Fruit fly (Drosophila melanogaster) whole organism, prepupa: ENCODE data around the gene CG11562.

Experiments
- CG16779 ChIP-seq: fragments of 200-800 bp; sonication (Bioruptor generic); optimal IDR thresholded peaks from 3 replicates; lab custom pipeline; 2017; ENCODE audit warnings: missing biosample characterization, mild to moderate bottlenecking, missing genetic modification characterization
- CG6854 ChIP-seq: fragments of 200-800 bp; sonication (Bioruptor generic); optimal IDR thresholded peaks from 2 replicates; lab custom pipeline; 2017; ENCODE audit warnings: missing biosample characterization, mild to moderate bottlenecking, missing genetic modification characterization
- CG8319 ChIP-seq: fragments of 200-800 bp; sonication (Bioruptor generic); optimal IDR thresholded peaks from 3 replicates; lab custom pipeline; 2016; ENCODE audit warnings: missing biosample characterization, missing genetic modification characterization
- Eip75B ChIP-seq: fragments of 200-800 bp; sonication (Bioruptor generic); optimal IDR thresholded peaks from 3 replicates; lab custom pipeline; 2016; ENCODE audit warnings: missing biosample characterization, missing genetic modification characterization
- Eip78C ChIP-seq: fragments of 200-800 bp; sonication (Bioruptor generic); peaks from one replicate; lab custom pipeline; 2016; ENCODE audit warnings: missing biosample characterization, missing genetic modification characterization
- Eip93F ChIP-seq: fragments of 200-800 bp; sonication (Bioruptor generic); optimal IDR thresholded peaks from 2 replicates; lab custom pipeline; 2016; ENCODE audit warnings: missing biosample characterization, mild to moderate bottlenecking, missing genetic modification characterization
- Ets96B ChIP-seq: fragments of 200-800 bp; optimal IDR thresholded peaks from 2 replicates; lab custom pipeline; 2019; ENCODE audit warnings: missing biosample characterization, mild to moderate bottlenecking, missing genetic modification characterization, moderate library complexity
- Gug ChIP-seq: fragments of 200-800 bp; sonication (Bioruptor generic); IDR thresholded peaks from 2 replicates; pipeline ENCODE4 v1.3.6; 2022; ENCODE audit warnings: missing biosample characterization, missing genetic modification characterization
- Hr39 ChIP-seq: fragments of 200-800 bp; sonication (Bioruptor generic); optimal IDR thresholded peaks from 2 replicates; lab custom pipeline; 2016; ENCODE audit warnings: missing biosample characterization, missing genetic modification characterization
- Lpt ChIP-seq: fragments of 200-800 bp; sonication (Bioruptor generic); optimal IDR thresholded peaks from 3 replicates; lab custom pipeline; 2016; ENCODE audit warnings: missing biosample characterization, missing genetic modification characterization
- acj6 ChIP-seq: fragments of 200-800 bp; sonication (Bioruptor generic); optimal IDR thresholded peaks from 3 replicates; lab custom pipeline; 2016; ENCODE audit warnings: missing biosample characterization, missing genetic modification characterization
- cyc ChIP-seq: fragments of 200-800 bp; sonication (Bioruptor generic); optimal IDR thresholded peaks from 3 replicates; lab custom pipeline; 2016; ENCODE audit warnings: missing biosample characterization, missing genetic modification characterization
- dsx ChIP-seq: fragments of 200-800 bp; optimal IDR thresholded peaks from 3 replicates; lab custom pipeline; 2019; ENCODE audit warnings: missing biosample characterization, mild to moderate bottlenecking, missing genetic modification characterization, moderate library complexity; ENCODE audit not compliant: poor library complexity, severe bottlenecking
- salr ChIP-seq, 2 experiments: fragments of 200-800 bp; sonication (Bioruptor generic); optimal IDR thresholded peaks; 3 replicates each; lab custom pipeline; 2016 to 2018; ENCODE audit warnings: missing biosample characterization in 2 of 2, missing genetic modification characterization in 2 of 2, mild to moderate bottlenecking in 1 of 2

DNA sequence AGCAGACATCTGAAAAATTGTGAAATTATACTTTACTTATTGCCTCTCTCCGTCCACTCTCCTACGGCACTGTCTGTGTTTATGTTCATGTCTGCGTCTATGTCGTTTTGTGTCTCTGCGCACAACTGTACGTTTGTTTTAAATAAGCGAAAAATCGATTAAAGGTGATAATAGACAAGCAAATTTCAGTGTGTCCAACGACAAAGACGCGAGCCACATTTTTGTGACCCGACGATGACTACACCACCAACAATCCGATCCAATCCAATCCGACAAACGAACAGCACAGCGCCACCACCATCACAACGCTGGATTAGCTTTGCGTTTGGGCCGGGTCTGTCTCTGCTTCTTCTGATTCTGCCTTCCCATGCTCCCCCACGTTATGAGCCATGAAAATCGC is 47.7 kb upstream of the CG11562 start:
- TF ChIP-seq Hr39 (GFP tag; lab: Kevin White, UChicago) = no peak
- no peak for TF ChIP-seq Eip93F
- no peak for TF ChIP-seq cyc (GFP tag; lab: Kevin White, UChicago)
- TF ChIP-seq CG8319 (GFP tag; lab: Kevin White, UChicago) = no peak
- no peak for TF ChIP-seq CG6854 (GFP tag; lab: Kevin White, UChicago)
- TF ChIP-seq Eip75B (GFP tag; lab: Kevin White, UChicago) = no peak
- no peak for TF ChIP-seq dsx (GFP tag; lab: Kevin White, UChicago)
- no peak for TF ChIP-seq CG16779
- TF ChIP-seq Eip78C (GFP tag; lab: Kevin White, UChicago) = no peak
- TF ChIP-seq acj6 = no peak
- TF ChIP-seq Ets96B (tag; lab: Kevin White, UChicago) = no peak
- no peak for TF ChIP-seq Lpt
- no peak for TF ChIP-seq Gug (GFP tag; lab: Robert Waterston, UW)
- TF ChIP-seq salr (GFP tag; optimal IDR thresholded peaks at IDR 0.05; lab: Kevin White, UChicago) = no peak
